Fruit fly (Drosophila melanogaster): ENCODE results near the gene CadN2.
A peak's percentile ranks its signal among the peaks of the same experiment; 100 is the strongest.

Gene CadN2

DNA sequence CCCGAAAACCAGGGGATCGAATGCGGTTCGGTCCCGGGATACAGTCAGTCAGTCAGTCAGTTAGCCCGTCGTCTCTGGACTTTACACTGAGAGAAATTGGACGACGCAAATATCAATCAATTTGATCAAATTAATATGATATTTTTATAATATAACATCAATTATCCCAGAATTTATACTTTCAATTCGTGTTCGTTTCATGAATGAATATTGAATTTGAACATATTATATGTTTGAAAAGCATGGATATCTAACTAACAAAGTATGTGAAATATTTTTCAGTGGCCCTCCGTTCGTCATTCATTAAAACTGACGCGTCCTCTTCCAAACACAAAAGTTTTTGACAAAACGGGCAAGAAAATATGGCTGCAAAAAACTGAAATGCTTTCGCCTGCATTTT lies 93.1 kb downstream of the CadN2 start (continued):
- TF ChIP-seq CG15011 (GFP tag; optimal IDR thresholded peaks at IDR 0.05) = no peak
- no peak for TF ChIP-seq sc (optimal IDR thresholded peaks at IDR 0.05)
- peak; percentile 0 for TF ChIP-seq sc (GFP tag; optimal IDR thresholded peaks at IDR 0.05)
- peak; percentile 33 for TF ChIP-seq CG1603 (tag; optimal IDR thresholded peaks at IDR 0.05)
- no peak for TF ChIP-seq Elba2 (GFP tag; optimal IDR thresholded peaks at IDR 0.05)
- no peak for TF ChIP-seq HHEX (GFP tag; optimal IDR thresholded peaks at IDR 0.05)
- TF ChIP-seq CG8388 (GFP tag; optimal IDR thresholded peaks at IDR 0.05) = no peak
- no peak for TF ChIP-seq CG3726 (GFP tag; IDR thresholded peaks at IDR 0.05)
- no peak for TF ChIP-seq yki (optimal IDR thresholded peaks at IDR 0.05)
- no peak for TF ChIP-seq CG34224 (GFP tag; IDR thresholded peaks at IDR 0.05; ENCODE audit: partially characterized antibody)
- TF ChIP-seq CG43689 (GFP tag; IDR thresholded peaks at IDR 0.05) = no peak
- TF ChIP-seq CG10267 (tag; optimal IDR thresholded peaks at IDR 0.05) = peak; percentile 5
- no peak for TF ChIP-seq cato (GFP tag; optimal IDR thresholded peaks at IDR 0.05; ENCODE audit: borderline replicate concordance)
- no peak for TF ChIP-seq bcd (GFP tag; optimal IDR thresholded peaks at IDR 0.05)
- no peak for TF ChIP-seq vvl (GFP tag; IDR thresholded peaks at IDR 0.05)
- TF ChIP-seq CG33213 (GFP tag; optimal IDR thresholded peaks at IDR 0.05) = no peak
- no peak for TF ChIP-seq CG32767 (GFP tag; IDR thresholded peaks at IDR 0.05)
- no peak for TF ChIP-seq NfI (GFP tag; optimal IDR thresholded peaks at IDR 0.05)
- no peak for TF ChIP-seq gsb-n (tag; optimal IDR thresholded peaks at IDR 0.05)
- TF ChIP-seq bowl (GFP tag; IDR thresholded peaks at IDR 0.05) = no peak
- peak; percentile 31 for TF ChIP-seq CG2712 (tag; optimal IDR thresholded peaks at IDR 0.05)
- no peak for TF ChIP-seq Opbp (GFP tag; IDR thresholded peaks at IDR 0.05; ENCODE audit: partially characterized antibody)
- no peak for TF ChIP-seq slp2 (GFP tag; optimal IDR thresholded peaks at IDR 0.05)
- no peak for TF ChIP-seq Fer2 (tag; optimal IDR thresholded peaks at IDR 0.05)
- no peak for TF ChIP-seq Doc2 (GFP tag; IDR thresholded peaks at IDR 0.05)
- no peak for TF ChIP-seq Jarid2 (GFP tag; optimal IDR thresholded peaks at IDR 0.05)
- no peak for TF ChIP-seq CG2129 (GFP tag; IDR thresholded peaks at IDR 0.05; ENCODE audit: partially characterized antibody)
- peak; percentile 6 for TF ChIP-seq CG13424 (tag; optimal IDR thresholded peaks at IDR 0.05)
- TF ChIP-seq HmgZ (tag; optimal IDR thresholded peaks at IDR 0.05) = no peak
- no peak for TF ChIP-seq CG8359 (GFP tag; optimal IDR thresholded peaks at IDR 0.05; ENCODE audit: borderline replicate concordance)
- TF ChIP-seq so (GFP tag; IDR thresholded peaks at IDR 0.05) = no peak
- TF ChIP-seq p53 (GFP tag; optimal IDR thresholded peaks at IDR 0.05) = no peak
- no peak for TF ChIP-seq CG9876 (GFP tag; optimal IDR thresholded peaks at IDR 0.05)
- no peak for TF ChIP-seq Adf1 (GFP tag; IDR thresholded peaks at IDR 0.05)
- no peak for TF ChIP-seq CG14710 (tag; optimal IDR thresholded peaks at IDR 0.05)
- TF ChIP-seq CG2202 (tag; optimal IDR thresholded peaks at IDR 0.05) = no peak
- TF ChIP-seq vfl (GFP tag; optimal IDR thresholded peaks at IDR 0.05) = no peak
- peak; percentile 50 for TF ChIP-seq Sox102F (GFP tag; optimal IDR thresholded peaks at IDR 0.05)
- TF ChIP-seq CG1602 (GFP tag; optimal IDR thresholded peaks at IDR 0.05) = no peak
- TF ChIP-seq CG34422 (GFP tag; IDR thresholded peaks at IDR 0.05) = no peak
- TF ChIP-seq tio (GFP tag; optimal IDR thresholded peaks at IDR 0.05) = no peak
- TF ChIP-seq ken (GFP tag; IDR thresholded peaks at IDR 0.05) = no peak
- TF ChIP-seq CG8478 (optimal IDR thresholded peaks at IDR 0.05) = no peak
- no peak for TF ChIP-seq run (tag; optimal IDR thresholded peaks at IDR 0.05)
- no peak for TF ChIP-seq CG10979 (tag; optimal IDR thresholded peaks at IDR 0.05)
- TF ChIP-seq CG18764 (GFP tag; optimal IDR thresholded peaks at IDR 0.05) = no peak
- TF ChIP-seq CG1024 (GFP tag; IDR thresholded peaks at IDR 0.05) = no peak
- no peak for TF ChIP-seq CG3163 (GFP tag; optimal IDR thresholded peaks at IDR 0.05)
- no peak for TF ChIP-seq CG9609 (GFP tag; optimal IDR thresholded peaks at IDR 0.05)
- TF ChIP-seq Dfd (GFP tag; optimal IDR thresholded peaks at IDR 0.05) = no peak
- no peak for TF ChIP-seq CG4404 (GFP tag; IDR thresholded peaks at IDR 0.05)
- peak; percentile 56 for TF ChIP-seq PHDP (tag; optimal IDR thresholded peaks at IDR 0.05)
- TF ChIP-seq Lpt (GFP tag; optimal IDR thresholded peaks at IDR 0.05) = no peak

Data from whole organism, embryonic.